Worm (Caenorhabditis elegans): Measurements from ENCODE around the gene srx-125.

- TF ChIP-seq tab-1 (GFP tag; IDR thresholded peaks at IDR 0.05) (no peak), med-1 (GFP tag; optimal IDR thresholded peaks at IDR 0.05; ENCODE audit: insufficient read depth) (no peak), flt-1 (GFP tag; IDR thresholded peaks at IDR 0.05) (no peak)
Measured at ce11 chrV:13352415-13352814, 14.7 kb upstream of the srx-125 start.

Data from whole organism, midembryonic.